Worm (Caenorhabditis elegans) whole organism, young adult: ENCODE results near the gene Y69A2AR.46.

Experiments
- Y67H2A.10 ChIP-seq: fragments of 200-800 bp; sonication (Bioruptor generic); conservative IDR thresholded peaks from 2 replicates; pipeline ENCODE4 v1.3.6; 2022; ENCODE audit warnings: missing genetic modification reagents, missing genetic modification characterization, missing compliant biosample characterization
- Y79H2A.3 ChIP-seq: fragments of 200-800 bp; sonication (Bioruptor generic); conservative IDR thresholded peaks from 2 replicates; pipeline ENCODE4 v1.3.6; 2022; ENCODE audit warnings: missing genetic modification reagents, missing genetic modification characterization, missing compliant biosample characterization
- die-1 ChIP-seq: sonication (generic microtip); optimal IDR thresholded peaks from 2 replicates; lab custom pipeline; 2016; ENCODE audit warnings: missing genotype, mild to moderate bottlenecking, missing genetic modification characterization, missing compliant biosample characterization
- egl-44 ChIP-seq: fragments of 200-800 bp; sonication (Bioruptor generic); IDR thresholded peaks from 2 replicates; pipeline ENCODE4 v1.3.6; 2022; ENCODE audit warnings: missing genetic modification reagents, missing genetic modification characterization, missing compliant biosample characterization
- fkh-3 ChIP-seq: sonication (generic microtip); optimal IDR thresholded peaks from 2 replicates; lab custom pipeline; 2016; ENCODE audit warnings: mild to moderate bottlenecking, missing genetic modification characterization, missing compliant biosample characterization
- hlh-12 ChIP-seq: sonication (generic microtip); optimal IDR thresholded peaks from 2 replicates; lab custom pipeline; 2016; ENCODE audit warnings: missing genetic modification characterization, missing compliant biosample characterization
- hlh-26 ChIP-seq: fragments of 200-800 bp; sonication (Bioruptor generic); conservative IDR thresholded peaks from 2 replicates; pipeline ENCODE4 v1.3.6; 2022; ENCODE audit warnings: missing genetic modification reagents, missing genetic modification characterization, missing compliant biosample characterization
- madf-6 ChIP-seq: fragments of 200-800 bp; sonication (Bioruptor generic); IDR thresholded peaks from 2 replicates; pipeline ENCODE4 v1.3.6; 2022; ENCODE audit warnings: missing genetic modification reagents, missing genetic modification characterization, missing compliant biosample characterization
- unc-62 ChIP-seq: fragments of 150-350 bp; optimal IDR thresholded peaks from 2 replicates; lab custom pipeline; 2014; ENCODE audit warnings: missing biosample characterization, missing genetic modification reagents, missing genetic modification characterization
- xnd-1 ChIP-seq: sonication (generic microtip); optimal IDR thresholded peaks from 2 replicates; lab custom pipeline; 2016; ENCODE audit warnings: missing genotype, missing genetic modification reagents, missing genetic modification characterization, missing compliant biosample characterization

ce11 chrIV:2601988-2602861, 40.8 kb downstream of the Y69A2AR.46 start:
- TF ChIP-seq fkh-3 (no peak), egl-44 (peak; percentile 93), unc-62 (GFP tag; lab: Kevin White, UChicago) (peak; percentile 62), hlh-12 (tag; lab: Kevin White, UChicago) (no peak), hlh-26 (GFP tag; lab: Robert Waterston, UW) (no peak), xnd-1 (no peak), Y67H2A.10 (GFP tag; lab: Robert Waterston, UW) (peak; percentile 98), Y79H2A.3 (GFP tag; lab: Robert Waterston, UW) (peak; percentile 71; the same call in 1 of the 2 replicates), madf-6 (peak; percentile 60; the same call in 1 of the 2 replicates), die-1 (tag; lab: Kevin White, UChicago) (peak; percentile 70)
